Fruit fly (Drosophila melanogaster) Kc167 (cell line): ENCODE results near the gene Srx.

Source experiments
- Myc ChIP-seq: fragments of >200 bp; optimal IDR thresholded peaks from 2 replicates; lab custom pipeline; 2017; ENCODE audit warnings: missing external identifiers
- h ChIP-seq: fragments of >200 bp; optimal IDR thresholded peaks from 3 replicates; lab custom pipeline; 2018; ENCODE audit warnings: missing external identifiers
- psq ChIP-seq: fragments of >200 bp; optimal IDR thresholded peaks from 2 replicates; lab custom pipeline; 2017; ENCODE audit warnings: missing external identifiers

dm6 chrX:17820252-17820651, 36.5 kb upstream of the Srx start:
- TF ChIP-seq Myc (lab: Kevin White, UChicago) (no peak), h (no peak), psq (lab: Kevin White, UChicago) (no peak)
